Worm (Caenorhabditis elegans) whole organism, L1 larva: ENCODE measurements around the gene tab-1.

Experiments
- ama-1 ChIP-seq: fragments of 150-350 bp; optimal IDR thresholded peaks from 2 replicates; lab custom pipeline; 2014
- ceh-90 ChIP-seq: sonication (generic microtip); optimal IDR thresholded peaks from 2 replicates; lab custom pipeline; 2016; ENCODE audit warnings: missing genetic modification characterization, missing compliant biosample characterization
- ces-1 ChIP-seq: fragments of 150-350 bp; optimal IDR thresholded peaks from 2 replicates; lab custom pipeline; 2014; ENCODE audit warnings: missing biosample characterization, missing genetic modification reagents, missing genetic modification characterization
- elt-2 ChIP-seq: sonication (generic microtip); optimal IDR thresholded peaks from 2 replicates; lab custom pipeline; 2016; ENCODE audit warnings: missing genetic modification characterization, mild to moderate bottlenecking, inconsistent platforms, missing compliant biosample characterization, missing genetic modification reagents
- nhr-11 ChIP-seq: fragments of 150-350 bp; optimal IDR thresholded peaks from 2 replicates; lab custom pipeline; 2014; ENCODE audit warnings: missing biosample characterization, missing genetic modification characterization
- nhr-20 ChIP-seq: sonication (generic microtip); optimal IDR thresholded peaks from 2 replicates; lab custom pipeline; 2016; ENCODE audit warnings: mild to moderate bottlenecking, missing genetic modification characterization, missing compliant biosample characterization
- nhr-237 ChIP-seq: fragments of 150-350 bp; optimal IDR thresholded peaks from 2 replicates; lab custom pipeline; 2014; ENCODE audit warnings: missing biosample characterization, missing genetic modification characterization
- nhr-28 ChIP-seq: fragments of 150-350 bp; optimal IDR thresholded peaks from 2 replicates; lab custom pipeline; 2014; ENCODE audit warnings: missing biosample characterization, missing genetic modification characterization
- nhr-71 ChIP-seq: sonication (generic microtip); optimal IDR thresholded peaks from 2 replicates; lab custom pipeline; 2016; ENCODE audit warnings: mild to moderate bottlenecking, missing genetic modification characterization, moderate library complexity, missing compliant biosample characterization
- nhr-76 ChIP-seq: sonication (generic microtip); optimal IDR thresholded peaks from 2 replicates; lab custom pipeline; 2017; ENCODE audit warnings: missing biosample characterization, missing genetic modification characterization
- rnt-1 ChIP-seq: sonication (generic microtip); optimal IDR thresholded peaks from 2 replicates; lab custom pipeline; 2016; ENCODE audit warnings: mild to moderate bottlenecking, missing genetic modification characterization, moderate library complexity, missing compliant biosample characterization
- unc-130 ChIP-seq: fragments of 150-350 bp; optimal IDR thresholded peaks from 2 replicates; lab custom pipeline; 2017; ENCODE audit warnings: missing biosample characterization, missing genetic modification characterization, inconsistent platforms

ce11 chrII:6783377-6783829 lies 19.7 kb upstream of the tab-1 start, which contains the start of gene gldi-2:
- TF ChIP-seq nhr-76 (tag; lab: Kevin White, UChicago) (no peak), nhr-237 (tag; lab: Kevin White, UChicago) (no peak), unc-130 (tag; lab: Kevin White, UChicago) (no peak), elt-2 (no peak), ces-1 (GFP tag; lab: Kevin White, UChicago) (no peak), nhr-20 (no peak), nhr-28 (tag; lab: Kevin White, UChicago) (no peak), rnt-1 (tag; lab: Kevin White, UChicago) (no peak), ama-1 (lab: Kevin White, UChicago) (no peak), ceh-90 (no peak), nhr-11 (tag; lab: Kevin White, UChicago) (no peak), nhr-71 (tag; lab: Kevin White, UChicago) (no peak)
